Fruit fly (Drosophila melanogaster) whole organism, embryonic: Measurements from ENCODE around the gene CG3902.

ENCODE experiments used
- Adf1 ChIP-seq: fragments of 200-800 bp; sonication (Bioruptor generic); IDR thresholded peaks from 2 replicates; pipeline ENCODE4 v1.3.6; 2022; ENCODE audit warnings: missing biosample characterization, missing genetic modification characterization
- Awh ChIP-seq: fragments of 200-800 bp; sonication (Bioruptor generic); IDR thresholded peaks from 2 replicates; pipeline ENCODE4, ENCODE4 v1.3.6; 2022; ENCODE audit warnings: missing biosample characterization, missing genetic modification characterization
- CG10274 ChIP-seq: fragments of 200-800 bp; sonication (Bioruptor generic); optimal IDR thresholded peaks from 3 replicates; lab custom pipeline; 2017; ENCODE audit warnings: missing biosample characterization, mild to moderate bottlenecking, missing genetic modification characterization
- CG11093 ChIP-seq: fragments of 200-800 bp; sonication (Bioruptor generic); IDR thresholded peaks from 3 replicates; pipeline ENCODE4 v1.3.6; 2022; ENCODE audit warnings: missing biosample characterization, missing genetic modification characterization
- CG11398 ChIP-seq: fragments of 200-800 bp; sonication (Bioruptor generic); optimal IDR thresholded peaks from 2 replicates; lab custom pipeline; 2016; ENCODE audit warnings: missing biosample characterization, missing genetic modification characterization
- CG1647 ChIP-seq: fragments of 200-800 bp; sonication (Bioruptor generic); optimal IDR thresholded peaks from 3 replicates; lab custom pipeline; 2016; ENCODE audit warnings: missing biosample characterization, missing genetic modification characterization
- CG16813 ChIP-seq: fragments of 200-800 bp; sonication (Bioruptor generic); IDR thresholded peaks from 3 replicates; pipeline ENCODE4 v1.3.6; 2022; ENCODE audit warnings: missing biosample characterization, missing genetic modification characterization; ENCODE audit not compliant: partially characterized antibody
- CG17361 ChIP-seq: fragments of 200-800 bp; sonication (Bioruptor generic); IDR thresholded peaks from 3 replicates; pipeline ENCODE4 v1.3.6; 2022; ENCODE audit warnings: missing biosample characterization, missing genetic modification characterization
- CG17568 ChIP-seq: fragments of 200-800 bp; sonication (Bioruptor generic); optimal IDR thresholded peaks from 2 replicates; lab custom pipeline; 2018; ENCODE audit warnings: missing biosample characterization, mild to moderate bottlenecking, missing genetic modification characterization, moderate library complexity
- CG17802 ChIP-seq: fragments of 200-800 bp; sonication (Bioruptor generic); optimal IDR thresholded peaks from 2 replicates; lab custom pipeline; 2018; ENCODE audit warnings: missing biosample characterization, mild to moderate bottlenecking, missing genetic modification characterization, moderate library complexity
- CG2875 ChIP-seq: fragments of 200-800 bp; sonication (Bioruptor generic); optimal IDR thresholded peaks from 2 replicates; lab custom pipeline; 2017; ENCODE audit warnings: missing biosample characterization, mild to moderate bottlenecking, missing genetic modification characterization, missing genetic modification reagents
- CG31441 ChIP-seq: fragments of 200-800 bp; sonication (Bioruptor generic); IDR thresholded peaks from 2 replicates; pipeline ENCODE4 v1.3.6; 2022; ENCODE audit warnings: missing biosample characterization, missing genetic modification characterization
- CG3281 ChIP-seq: fragments of 200-800 bp; sonication (Bioruptor generic); optimal IDR thresholded peaks from 3 replicates; lab custom pipeline; 2017; ENCODE audit warnings: missing biosample characterization, mild to moderate bottlenecking, missing genetic modification characterization
- CG4424 ChIP-seq: fragments of 200-800 bp; sonication (Bioruptor generic); optimal IDR thresholded peaks from 3 replicates; lab custom pipeline; 2016; ENCODE audit warnings: missing biosample characterization, missing genetic modification characterization
- CG4707 ChIP-seq: fragments of 200-800 bp; sonication (Bioruptor generic); optimal IDR thresholded peaks from 2 replicates; lab custom pipeline; 2018; ENCODE audit warnings: missing biosample characterization, mild to moderate bottlenecking, missing genetic modification characterization, moderate library complexity
- CG5180 ChIP-seq: fragments of 200-800 bp; sonication (Bioruptor generic); optimal IDR thresholded peaks from 3 replicates; lab custom pipeline; 2017; ENCODE audit warnings: missing biosample characterization, missing genetic modification characterization, mild to moderate bottlenecking, moderate library complexity, missing genetic modification reagents
- CG6689 ChIP-seq: fragments of 200-800 bp; sonication (Bioruptor generic); IDR thresholded peaks from 2 replicates; pipeline ENCODE4 v1.3.6; 2022; ENCODE audit warnings: missing biosample characterization, missing genetic modification characterization
- CG8281 ChIP-seq: fragments of 200-800 bp; sonication (Bioruptor generic); optimal IDR thresholded peaks from 2 replicates; lab custom pipeline; 2018; ENCODE audit warnings: missing biosample characterization, mild to moderate bottlenecking, missing genetic modification characterization, moderate library complexity
- CG9932 ChIP-seq: fragments of 200-800 bp; sonication (Bioruptor generic); IDR thresholded peaks from 2 replicates; pipeline ENCODE4 v1.3.6; 2022; ENCODE audit warnings: missing biosample characterization, missing genetic modification characterization
- Camta ChIP-seq: fragments of 200-800 bp; sonication (Bioruptor generic); optimal IDR thresholded peaks from 2 replicates; lab custom pipeline; 2016; ENCODE audit warnings: missing biosample characterization, missing genetic modification characterization
- CkIIα-i1 ChIP-seq: fragments of 200-800 bp; sonication (Bioruptor generic); IDR thresholded peaks from 2 replicates; pipeline ENCODE4 v1.3.6; 2022; ENCODE audit warnings: missing biosample characterization, missing genetic modification characterization
- D19A ChIP-seq: fragments of 200-800 bp; optimal IDR thresholded peaks from 3 replicates; lab custom pipeline; 2019; ENCODE audit warnings: missing biosample characterization, mild to moderate bottlenecking, missing genetic modification characterization, moderate library complexity
- Deaf1 ChIP-seq: fragments of 200-800 bp; optimal IDR thresholded peaks from 3 replicates; lab custom pipeline; 2019; ENCODE audit warnings: missing biosample characterization, mild to moderate bottlenecking, missing genetic modification characterization, moderate library complexity
- Ets97D ChIP-seq: fragments of 200-800 bp; sonication (Bioruptor generic); optimal IDR thresholded peaks from 3 replicates; lab custom pipeline; 2016; ENCODE audit warnings: missing biosample characterization, missing genetic modification characterization
- Hr51 ChIP-seq, 2 experiments: fragments of 200-800 bp; sonication (Bioruptor generic); optimal IDR thresholded peaks; 2 replicates in 1 of 2; 3 replicates in 1 of 2; lab custom pipeline; 2016 to 2018; ENCODE audit warnings: missing biosample characterization in 2 of 2, missing genetic modification characterization in 2 of 2, mild to moderate bottlenecking in 1 of 2, moderate library complexity in 1 of 2
- Lim3 ChIP-seq: fragments of 200-800 bp; sonication (Bioruptor generic); IDR thresholded peaks from 2 replicates; pipeline ENCODE4 v1.3.6; 2022; ENCODE audit warnings: missing biosample characterization, missing genetic modification characterization
- Optix ChIP-seq: fragments of 200-800 bp; sonication (Bioruptor generic); IDR thresholded peaks from 3 replicates; pipeline ENCODE4 v1.3.6; 2022; ENCODE audit warnings: missing biosample characterization, missing genetic modification characterization
- TFAM ChIP-seq: fragments of 200-800 bp; sonication (Bioruptor generic); optimal IDR thresholded peaks from 2 replicates; lab custom pipeline; 2017; ENCODE audit warnings: missing biosample characterization, missing genetic modification characterization, inconsistent platforms
- bsh ChIP-seq, 2 experiments: fragments of 200-800 bp; sonication (Bioruptor generic); optimal IDR thresholded peaks; 2 replicates each; lab custom pipeline; 2017 to 2018; ENCODE audit warnings: mild to moderate bottlenecking in 2 of 2, missing biosample characterization in 2 of 2, missing genetic modification characterization in 2 of 2, moderate library complexity in 1 of 2
- caup ChIP-seq: fragments of 200-800 bp; sonication (Bioruptor generic); optimal IDR thresholded peaks from 3 replicates; lab custom pipeline; 2017; ENCODE audit warnings: missing biosample characterization, mild to moderate bottlenecking, missing genetic modification characterization, moderate library complexity; ENCODE audit not compliant: severe bottlenecking
- en ChIP-seq: fragments of 200-800 bp; sonication (Bioruptor generic); optimal IDR thresholded peaks from 2 replicates; lab custom pipeline; 2016; ENCODE audit warnings: missing biosample characterization, missing genetic modification characterization
- fd102C ChIP-seq: fragments of 200-800 bp; sonication (Bioruptor generic); optimal IDR thresholded peaks from 2 replicates; lab custom pipeline; 2018; ENCODE audit warnings: missing biosample characterization, mild to moderate bottlenecking, missing genetic modification characterization, moderate library complexity
- fd64A ChIP-seq: fragments of 200-800 bp; sonication (Bioruptor generic); optimal IDR thresholded peaks from 3 replicates; lab custom pipeline; 2018; ENCODE audit warnings: missing biosample characterization, mild to moderate bottlenecking, missing genetic modification characterization
- gem ChIP-seq: fragments of 200-800 bp; sonication (Bioruptor generic); optimal IDR thresholded peaks from 2 replicates; lab custom pipeline; 2019; ENCODE audit warnings: missing biosample characterization, mild to moderate bottlenecking, missing genetic modification characterization, moderate library complexity
- gfzf ChIP-seq: fragments of 200-800 bp; sonication (Bioruptor generic); optimal IDR thresholded peaks from 2 replicates; lab custom pipeline; 2016; ENCODE audit warnings: missing biosample characterization, mild to moderate bottlenecking, missing genetic modification characterization, moderate library complexity
- grn ChIP-seq: fragments of 200-800 bp; sonication (Bioruptor generic); optimal IDR thresholded peaks from 3 replicates; lab custom pipeline; 2017; ENCODE audit warnings: missing biosample characterization, missing genetic modification characterization
- mam ChIP-seq: fragments of 200-800 bp; sonication (Bioruptor generic); optimal IDR thresholded peaks from 3 replicates; lab custom pipeline; 2016; ENCODE audit warnings: missing biosample characterization, missing genetic modification characterization
- nerfin-1 ChIP-seq: fragments of 200-800 bp; sonication (Bioruptor generic); optimal IDR thresholded peaks from 3 replicates; lab custom pipeline; 2019; ENCODE audit warnings: missing biosample characterization, mild to moderate bottlenecking, missing genetic modification characterization, moderate library complexity
- oc ChIP-seq: fragments of 200-800 bp; sonication (Bioruptor generic); optimal IDR thresholded peaks from 2 replicates; lab custom pipeline; 2018; ENCODE audit warnings: missing biosample characterization, mild to moderate bottlenecking, missing genetic modification characterization, moderate library complexity
- phol ChIP-seq: fragments of 200-800 bp; sonication (Bioruptor generic); optimal IDR thresholded peaks from 3 replicates; lab custom pipeline; 2018; ENCODE audit warnings: missing biosample characterization, mild to moderate bottlenecking, missing genetic modification characterization, moderate library complexity
- pita ChIP-seq: fragments of 200-800 bp; sonication (Bioruptor generic); optimal IDR thresholded peaks from 2 replicates; lab custom pipeline; 2017; ENCODE audit warnings: missing biosample characterization, mild to moderate bottlenecking, missing genetic modification characterization
- pros ChIP-seq: fragments of 200-800 bp; sonication (Bioruptor generic); optimal IDR thresholded peaks from 3 replicates; lab custom pipeline; 2019; ENCODE audit warnings: missing biosample characterization, mild to moderate bottlenecking, missing genetic modification characterization, moderate library complexity
- repo ChIP-seq: fragments of 200-800 bp; sonication (Bioruptor generic); optimal IDR thresholded peaks from 2 replicates; lab custom pipeline; 2016; ENCODE audit warnings: missing biosample characterization, missing genetic modification characterization
- slbo ChIP-seq: fragments of 200-800 bp; sonication (Bioruptor generic); IDR thresholded peaks from 2 replicates; pipeline ENCODE4 v1.3.6; 2022; ENCODE audit warnings: missing biosample characterization, missing genetic modification characterization
- so ChIP-seq: fragments of 200-800 bp; sonication (Bioruptor generic); IDR thresholded peaks from 3 replicates; pipeline ENCODE4 v1.3.6; 2022; ENCODE audit warnings: missing biosample characterization, missing genetic modification characterization
- sqz ChIP-seq: fragments of 200-800 bp; sonication (Bioruptor generic); optimal IDR thresholded peaks from 3 replicates; lab custom pipeline; 2018; ENCODE audit warnings: missing biosample characterization, mild to moderate bottlenecking, missing genetic modification characterization
- tgo ChIP-seq: fragments of 200-800 bp; sonication (Bioruptor generic); IDR thresholded peaks from 3 replicates; pipeline ENCODE4 v1.3.6; 2022; ENCODE audit warnings: missing biosample characterization, missing genetic modification characterization
- usp ChIP-seq: fragments of >200 bp; optimal IDR thresholded peaks from 2 replicates; lab custom pipeline; 2017; ENCODE audit warnings: missing biosample characterization, missing genetic modification characterization
- wor ChIP-seq: fragments of 200-800 bp; sonication (Bioruptor generic); IDR thresholded peaks from 2 replicates; pipeline ENCODE4 v1.3.6; 2022; ENCODE audit warnings: missing biosample characterization, missing genetic modification characterization
- yki ChIP-seq: fragments of >200 bp; optimal IDR thresholded peaks from 3 replicates; lab custom pipeline; 2018
- z ChIP-seq: fragments of 200-800 bp; sonication (Bioruptor generic); IDR thresholded peaks from 3 replicates; pipeline ENCODE4 v1.3.6; 2022; ENCODE audit warnings: missing biosample characterization, missing genetic modification characterization

The CG3902 gene

dm6 chr3L:18867521-18867920, 30.6 kb downstream of the CG3902 start, which contains the start of gene Dysb (continued):
- TF ChIP-seq repo (GFP tag; lab: Kevin White, UChicago) (no peak), nerfin-1 (peak; percentile 76), sqz (GFP tag; lab: Kevin White, UChicago) (peak; percentile 82), CG31441 (peak; percentile 94), CG9932 (GFP tag; lab: Robert Waterston, UW) (peak; percentile 92), phol (tag; lab: Kevin White, UChicago) (peak; percentile 81), CG16813 (GFP tag; lab: Robert Waterston, UW) (no peak), tgo (peak; percentile 91), CG3281 (GFP tag; lab: Kevin White, UChicago) (peak; percentile 82), Ets97D (GFP tag; lab: Kevin White, UChicago) (peak; percentile 33), oc (tag; lab: Kevin White, UChicago) (peak; percentile 88), CG2875 (GFP tag; lab: Kevin White, UChicago) (peak; percentile 82), usp (GFP tag; lab: Kevin White, UChicago) (no peak), CG17568 (GFP tag; lab: Kevin White, UChicago) (peak; percentile 86), CG1647 (no peak), TFAM (GFP tag; lab: Kevin White, UChicago) (peak; percentile 8), pita (GFP tag; lab: Kevin White, UChicago) (no peak), bsh (GFP tag; optimal IDR thresholded peaks at IDR 0.05; lab: Kevin White, UChicago) (peak; percentile 48 to 92), gem (tag; lab: Kevin White, UChicago) (peak; percentile 94), fd64A (GFP tag; lab: Kevin White, UChicago) (peak; percentile 52), slbo (GFP tag; lab: Robert Waterston, UW) (peak; percentile 95), pros (GFP tag; lab: Kevin White, UChicago) (no peak), so (peak; percentile 89), fd102C (GFP tag; lab: Kevin White, UChicago) (peak; percentile 41), CG6689 (GFP tag; lab: Robert Waterston, UW) (peak; percentile 86), Adf1 (peak; percentile 60), CG4707 (GFP tag; lab: Kevin White, UChicago) (peak; percentile 76), CG17802 (tag; lab: Kevin White, UChicago) (peak; percentile 21), z (GFP tag; lab: Robert Waterston, UW) (peak; percentile 70; the same call in 1 of the 3 replicates), caup (GFP tag; lab: Kevin White, UChicago) (peak; percentile 88), D19A (tag; lab: Kevin White, UChicago) (peak; percentile 99), Hr51 (GFP tag; optimal IDR thresholded peaks at IDR 0.05; lab: Kevin White, UChicago) (peak; percentile 33 to 91), CG4424 (GFP tag; lab: Kevin White, UChicago) (peak; percentile 79), Camta (GFP tag; lab: Kevin White, UChicago) (peak; percentile 66), Awh (GFP tag; lab: Robert Waterston, UW) (peak; percentile 93; the same call in 1 of the 2 replicates), CG8281 (tag; lab: Kevin White, UChicago) (peak; percentile 52), CG17361 (GFP tag; lab: Robert Waterston, UW) (peak; percentile 89), wor (peak; percentile 43; the same call in 1 of the 2 replicates), Optix (GFP tag; lab: Robert Waterston, UW) (peak; percentile 84), mam (GFP tag; lab: Kevin White, UChicago) (peak; percentile 75), Deaf1 (tag; lab: Kevin White, UChicago) (peak; percentile 64), CkIIα-i1 (no peak), yki (lab: Kevin White, UChicago) (no peak), CG11398 (GFP tag; lab: Kevin White, UChicago) (peak; percentile 58), CG11093 (peak; percentile 63; the same call in 1 of the 3 replicates), Lim3 (GFP tag; lab: Robert Waterston, UW) (no peak), gfzf (GFP tag; lab: Kevin White, UChicago) (no peak), CG5180 (GFP tag; lab: Kevin White, UChicago) (peak; percentile 74), en (GFP tag; lab: Kevin White, UChicago) (no peak), grn (GFP tag; lab: Kevin White, UChicago) (peak; percentile 4), CG10274 (peak; percentile 50)
